Fruit fly (Drosophila melanogaster) whole organism, embryonic: ENCODE results near the gene CG16779.

Source experiments
- Abd-B ChIP-seq: fragments of 200-800 bp; sonication (Bioruptor generic); optimal IDR thresholded peaks from 2 replicates; lab custom pipeline; 2018; ENCODE audit warnings: missing biosample characterization, mild to moderate bottlenecking, missing genetic modification characterization, moderate library complexity
- CG10209 ChIP-seq: fragments of 200-800 bp; sonication (Bioruptor generic); optimal IDR thresholded peaks from 3 replicates; lab custom pipeline; 2017; ENCODE audit warnings: missing biosample characterization, mild to moderate bottlenecking, missing genetic modification characterization, missing genetic modification reagents
- CG11085 ChIP-seq: fragments of 200-800 bp; sonication (Bioruptor generic); IDR thresholded peaks from 2 replicates; pipeline ENCODE4 v1.3.6; 2022; ENCODE audit warnings: missing biosample characterization, missing genetic modification characterization
- CG11695 ChIP-seq: fragments of 200-800 bp; sonication (Bioruptor generic); IDR thresholded peaks from 3 replicates; pipeline ENCODE4 v1.3.6; 2022; ENCODE audit warnings: missing biosample characterization, missing genetic modification characterization
- CG11723 ChIP-seq: fragments of 200-800 bp; sonication (Bioruptor generic); optimal IDR thresholded peaks from 2 replicates; lab custom pipeline; 2017; ENCODE audit warnings: missing biosample characterization, mild to moderate bottlenecking, missing genetic modification characterization
- CG12391 ChIP-seq: fragments of 200-800 bp; sonication (Bioruptor generic); optimal IDR thresholded peaks from 3 replicates; lab custom pipeline; 2018; ENCODE audit warnings: missing biosample characterization, mild to moderate bottlenecking, missing genetic modification characterization, moderate library complexity
- CG13775 ChIP-seq: fragments of 200-800 bp; sonication (Bioruptor generic); optimal IDR thresholded peaks from 3 replicates; lab custom pipeline; 2017; ENCODE audit warnings: missing biosample characterization, mild to moderate bottlenecking, missing genetic modification characterization
- CG1529 ChIP-seq: fragments of 200-800 bp; sonication (Bioruptor generic); optimal IDR thresholded peaks from 3 replicates; lab custom pipeline; 2018; ENCODE audit warnings: missing biosample characterization, missing genetic modification characterization
- CG15479 ChIP-seq: fragments of 200-800 bp; sonication (Bioruptor generic); optimal IDR thresholded peaks from 3 replicates; lab custom pipeline; 2019; ENCODE audit warnings: missing biosample characterization, mild to moderate bottlenecking, missing genetic modification characterization, moderate library complexity
- CG15696 ChIP-seq: fragments of 200-800 bp; sonication (Bioruptor generic); optimal IDR thresholded peaks from 2 replicates; lab custom pipeline; 2019; ENCODE audit warnings: missing biosample characterization, mild to moderate bottlenecking, missing genetic modification characterization, moderate library complexity
- CG16779 ChIP-seq: fragments of 200-800 bp; sonication (Bioruptor generic); IDR thresholded peaks from 2 replicates; pipeline ENCODE4 v1.3.6; 2022; ENCODE audit warnings: missing biosample characterization, missing genetic modification characterization
- CG17568 ChIP-seq: fragments of 200-800 bp; sonication (Bioruptor generic); optimal IDR thresholded peaks from 2 replicates; lab custom pipeline; 2018; ENCODE audit warnings: missing biosample characterization, mild to moderate bottlenecking, missing genetic modification characterization, moderate library complexity
- CG1792 ChIP-seq: fragments of 200-800 bp; sonication (Bioruptor generic); optimal IDR thresholded peaks from 2 replicates; lab custom pipeline; 2016; ENCODE audit warnings: missing biosample characterization, missing genetic modification characterization
- CG2129 ChIP-seq: fragments of 200-800 bp; sonication (Bioruptor generic); IDR thresholded peaks from 2 replicates; pipeline ENCODE4 v1.3.6; 2022; ENCODE audit warnings: missing biosample characterization, missing genetic modification characterization; ENCODE audit not compliant: partially characterized antibody
- CG30403 ChIP-seq: fragments of 200-800 bp; sonication (Bioruptor generic); optimal IDR thresholded peaks from 3 replicates; lab custom pipeline; 2016; ENCODE audit warnings: missing biosample characterization, missing genetic modification characterization
- CG3065 ChIP-seq: fragments of 200-800 bp; sonication (Bioruptor generic); optimal IDR thresholded peaks from 2 replicates; lab custom pipeline; 2016; ENCODE audit warnings: missing biosample characterization, missing genetic modification characterization
- CG31224 ChIP-seq: fragments of 200-800 bp; sonication (Bioruptor generic); IDR thresholded peaks from 2 replicates; pipeline ENCODE4 v1.3.6; 2022; ENCODE audit warnings: missing biosample characterization, missing genetic modification characterization
- CG3847 ChIP-seq: fragments of 200-800 bp; sonication (Bioruptor generic); IDR thresholded peaks from 2 replicates; pipeline ENCODE4 v1.3.6; 2022; ENCODE audit warnings: missing biosample characterization, missing genetic modification characterization
- CG8359 ChIP-seq: fragments of 200-800 bp; sonication (Bioruptor generic); optimal IDR thresholded peaks from 2 replicates; lab custom pipeline; 2017; ENCODE audit warnings: missing biosample characterization, mild to moderate bottlenecking, missing genetic modification characterization, borderline replicate concordance
- CG9876 ChIP-seq: fragments of 200-800 bp; sonication (Bioruptor generic); optimal IDR thresholded peaks from 2 replicates; lab custom pipeline; 2016; ENCODE audit warnings: missing biosample characterization, missing genetic modification characterization
- Dad ChIP-seq: fragments of 200-800 bp; sonication (Bioruptor generic); optimal IDR thresholded peaks from 3 replicates; lab custom pipeline; 2016; ENCODE audit warnings: missing biosample characterization, missing genetic modification characterization
- Doc3 ChIP-seq: fragments of 200-800 bp; sonication (Bioruptor generic); IDR thresholded peaks from 3 replicates; pipeline ENCODE4 v1.3.6; 2022; ENCODE audit warnings: missing biosample characterization, missing genetic modification characterization; ENCODE audit not compliant: partially characterized antibody
- Eip74EF ChIP-seq, 2 experiments: fragments of 200-800 bp in 1 of 2; fragments of >200 bp in 1 of 2; sonication (Bioruptor generic) in 1 of 2; optimal IDR thresholded peaks; 2 replicates each; lab custom pipeline; 2017 to 2019; ENCODE audit warnings: missing biosample characterization in 2 of 2, missing genetic modification characterization in 2 of 2, mild to moderate bottlenecking in 1 of 2, moderate library complexity in 1 of 2
- Fer2 ChIP-seq: fragments of 200-800 bp; sonication (Bioruptor generic); optimal IDR thresholded peaks from 2 replicates; lab custom pipeline; 2018; ENCODE audit warnings: missing biosample characterization, mild to moderate bottlenecking, missing genetic modification characterization, moderate library complexity
- MBD-R2 ChIP-seq: fragments of 200-800 bp; sonication (Bioruptor generic); IDR thresholded peaks from 2 replicates; pipeline ENCODE4 v1.3.6; 2022; ENCODE audit warnings: missing biosample characterization, missing genetic modification characterization
- MTF-1 ChIP-seq: fragments of 200-800 bp; sonication (Bioruptor generic); optimal IDR thresholded peaks from 2 replicates; lab custom pipeline; 2018; ENCODE audit warnings: missing biosample characterization, mild to moderate bottlenecking, missing genetic modification characterization, borderline replicate concordance
- Poxn ChIP-seq: fragments of 200-800 bp; sonication (Bioruptor generic); IDR thresholded peaks from 2 replicates; pipeline ENCODE4 v1.3.6; 2022; ENCODE audit warnings: missing biosample characterization, missing genetic modification characterization
- ase ChIP-seq: fragments of 200-800 bp; sonication (Bioruptor generic); IDR thresholded peaks from 3 replicates; pipeline ENCODE4 v1.3.6; 2022; ENCODE audit warnings: missing biosample characterization, missing genetic modification characterization
- bcd ChIP-seq: fragments of 200-800 bp; sonication (Bioruptor generic); optimal IDR thresholded peaks from 2 replicates; lab custom pipeline; 2017; ENCODE audit warnings: missing biosample characterization, mild to moderate bottlenecking, missing genetic modification characterization
- bsh ChIP-seq, 2 experiments: fragments of 200-800 bp; sonication (Bioruptor generic); optimal IDR thresholded peaks; 2 replicates each; lab custom pipeline; 2017 to 2018; ENCODE audit warnings: mild to moderate bottlenecking in 2 of 2, missing biosample characterization in 2 of 2, missing genetic modification characterization in 2 of 2, moderate library complexity in 1 of 2
- chm ChIP-seq: fragments of 200-800 bp; sonication (Bioruptor generic); IDR thresholded peaks from 2 replicates; pipeline ENCODE4 v1.3.6; 2022; ENCODE audit warnings: missing biosample characterization, missing genetic modification characterization
- exex ChIP-seq: fragments of 200-800 bp; sonication (Bioruptor generic); optimal IDR thresholded peaks from 4 replicates; lab custom pipeline; 2018; ENCODE audit warnings: missing biosample characterization, mild to moderate bottlenecking, missing genetic modification characterization, moderate library complexity
- fd3F ChIP-seq: fragments of 200-800 bp; sonication (Bioruptor generic); optimal IDR thresholded peaks from 2 replicates; lab custom pipeline; 2018; ENCODE audit warnings: missing biosample characterization, mild to moderate bottlenecking, missing genetic modification characterization, moderate library complexity
- grn ChIP-seq: fragments of 200-800 bp; sonication (Bioruptor generic); optimal IDR thresholded peaks from 3 replicates; lab custom pipeline; 2017; ENCODE audit warnings: missing biosample characterization, missing genetic modification characterization
- gsb-n ChIP-seq: fragments of 200-800 bp; sonication (Bioruptor generic); optimal IDR thresholded peaks from 3 replicates; lab custom pipeline; 2018; ENCODE audit warnings: missing biosample characterization, mild to moderate bottlenecking, missing genetic modification characterization
- her ChIP-seq: fragments of 200-800 bp; sonication (Bioruptor generic); optimal IDR thresholded peaks from 2 replicates; lab custom pipeline; 2016; ENCODE audit warnings: missing biosample characterization, missing genetic modification characterization
- insv ChIP-seq, 2 experiments: fragments of 200-800 bp; sonication (Bioruptor generic); optimal IDR thresholded peaks; 3 replicates each; lab custom pipeline; 2016 to 2018; ENCODE audit warnings: missing biosample characterization in 2 of 2, missing genetic modification characterization in 2 of 2
- jumu ChIP-seq: fragments of 200-800 bp; sonication (Bioruptor generic); optimal IDR thresholded peaks from 3 replicates; lab custom pipeline; 2016; ENCODE audit warnings: missing biosample characterization, missing genetic modification characterization
- knrl ChIP-seq: fragments of 200-800 bp; sonication (Bioruptor generic); IDR thresholded peaks from 3 replicates; pipeline ENCODE4 v1.3.6; 2022; ENCODE audit warnings: missing biosample characterization, missing genetic modification characterization; ENCODE audit not compliant: partially characterized antibody
- onecut ChIP-seq: fragments of 200-800 bp; sonication (Bioruptor generic); IDR thresholded peaks from 2 replicates; pipeline ENCODE4 v1.3.6; 2022; ENCODE audit warnings: missing biosample characterization, missing genetic modification characterization
- pzg ChIP-seq: fragments of 200-800 bp; sonication (Bioruptor generic); optimal IDR thresholded peaks from 3 replicates; lab custom pipeline; 2018; ENCODE audit warnings: missing biosample characterization, mild to moderate bottlenecking, missing genetic modification characterization, moderate library complexity
- sna ChIP-seq: fragments of 200-800 bp; sonication (Bioruptor generic); IDR thresholded peaks from 2 replicates; pipeline ENCODE4 v1.3.6; 2022; ENCODE audit warnings: missing biosample characterization, missing genetic modification characterization; ENCODE audit not compliant: partially characterized antibody
- sug ChIP-seq: fragments of 200-800 bp; optimal IDR thresholded peaks from 2 replicates; lab custom pipeline; 2019; ENCODE audit warnings: missing biosample characterization, mild to moderate bottlenecking, missing genetic modification characterization, moderate library complexity
- vfl ChIP-seq: fragments of 200-800 bp; sonication (Bioruptor generic); optimal IDR thresholded peaks from 2 replicates; lab custom pipeline; 2016; ENCODE audit warnings: missing biosample characterization, missing genetic modification characterization
- zen ChIP-seq: fragments of 200-800 bp; sonication (Bioruptor generic); optimal IDR thresholded peaks from 3 replicates; lab custom pipeline; 2018; ENCODE audit warnings: missing biosample characterization, mild to moderate bottlenecking, missing genetic modification characterization, moderate library complexity
- zen2 ChIP-seq: fragments of 200-800 bp; sonication (Bioruptor generic); IDR thresholded peaks from 3 replicates; pipeline ENCODE4 v1.3.6; 2022; ENCODE audit warnings: missing biosample characterization, missing genetic modification characterization; ENCODE audit not compliant: partially characterized antibody

The CG16779 gene

DNA sequence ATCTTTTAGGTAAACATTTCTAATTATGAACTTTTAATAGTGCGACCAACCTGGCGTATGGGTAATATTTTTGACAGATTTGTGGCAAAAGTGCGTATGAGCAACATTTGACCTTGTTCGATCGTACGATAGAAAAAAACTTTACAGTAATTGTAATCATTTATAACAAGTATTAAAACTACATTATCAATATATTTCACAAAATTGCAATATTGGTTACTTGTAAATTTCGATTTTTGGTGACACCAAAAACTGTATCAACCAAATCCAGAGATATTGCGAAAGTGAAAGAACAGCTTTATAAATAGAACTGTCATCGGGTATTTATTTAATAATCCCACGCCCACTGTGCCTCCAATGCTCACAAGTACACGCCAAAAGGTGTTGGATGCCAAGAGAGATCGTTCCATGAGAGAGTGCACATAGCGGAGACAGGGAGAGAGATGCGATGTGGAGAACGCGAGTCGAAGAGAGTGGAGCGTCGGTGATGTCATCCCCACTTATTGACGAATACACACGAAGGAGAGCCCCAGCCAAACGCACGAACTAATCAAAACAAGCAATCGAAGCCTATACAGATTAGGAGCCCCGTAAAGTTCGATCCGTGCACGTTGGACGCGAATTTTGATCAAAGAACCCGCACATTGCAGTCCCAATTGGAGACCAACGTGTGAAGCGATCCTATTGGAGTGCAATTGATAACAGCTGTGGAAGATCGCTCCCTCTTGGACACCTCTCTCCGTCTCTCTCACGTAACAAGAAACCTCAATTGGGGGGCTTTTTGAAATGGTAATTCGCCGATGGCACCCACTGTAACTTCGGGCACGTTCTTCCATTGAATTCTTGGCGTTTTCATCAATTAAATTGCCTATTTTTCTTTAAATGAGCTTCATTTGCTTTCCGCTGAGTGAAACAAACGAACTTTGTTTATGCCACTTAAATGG, 40.0 kb upstream of the CG16779 start (continued):
- TF ChIP-seq Abd-B (GFP tag; lab: Kevin White, UChicago) (peak; percentile 94), CG3847 (GFP tag; lab: Robert Waterston, UW) (peak; percentile 90), MTF-1 (GFP tag; lab: Kevin White, UChicago) (peak; percentile 57), CG11723 (peak; percentile 96), fd3F (peak; percentile 94), zen2 (GFP tag; lab: Robert Waterston, UW) (no peak; the same call in 2 of the 3 replicates), ase (GFP tag; lab: Robert Waterston, UW) (peak; percentile 79; the same call in 2 of the 3 replicates), bcd (peak; percentile 97), Doc3 (0 out of 3 replicates have a peak, but pooled peaks have one; percentile 19), Eip74EF (GFP tag; optimal IDR thresholded peaks at IDR 0.05; lab: Kevin White, UChicago) (peak in 1 of 2 experiments; percentile 98), Dad (GFP tag; lab: Kevin White, UChicago) (peak; percentile 92), CG2129 (no peak), onecut (GFP tag; lab: Robert Waterston, UW) (peak; percentile 80), pzg (peak; percentile 17), insv (GFP tag; optimal IDR thresholded peaks at IDR 0.05; lab: Kevin White, UChicago) (peak; percentile 40 to 78), grn (GFP tag; lab: Kevin White, UChicago) (peak; percentile 38), CG15479 (GFP tag; lab: Kevin White, UChicago) (peak; percentile 28), CG15696 (tag; lab: Kevin White, UChicago) (peak; percentile 71), zen (tag; lab: Kevin White, UChicago) (peak; percentile 72), bsh (GFP tag; optimal IDR thresholded peaks at IDR 0.05; lab: Kevin White, UChicago) (peak; percentile 83 to 96), Poxn (GFP tag; lab: Robert Waterston, UW) (peak; percentile 75), Fer2 (peak; percentile 85), CG10209 (GFP tag; lab: Kevin White, UChicago) (peak; percentile 97), her (peak; percentile 81), sug (tag; lab: Kevin White, UChicago) (peak; percentile 93), CG9876 (GFP tag; lab: Kevin White, UChicago) (peak; percentile 67), gsb-n (tag; lab: Kevin White, UChicago) (peak; percentile 91), CG1792 (peak; percentile 86), CG8359 (GFP tag; lab: Kevin White, UChicago) (peak; percentile 87), knrl (GFP tag; lab: Robert Waterston, UW) (peak; percentile 55; the same call in 2 of the 3 replicates), MBD-R2 (peak; percentile 73), exex (tag; lab: Kevin White, UChicago) (peak; percentile 44), jumu (GFP tag; lab: Kevin White, UChicago) (peak; percentile 94), sna (GFP tag; lab: Robert Waterston, UW) (no peak), CG11695 (peak; percentile 94), CG3065 (GFP tag; lab: Kevin White, UChicago) (peak; percentile 67), CG1529 (GFP tag; lab: Kevin White, UChicago) (peak; percentile 96), CG30403 (GFP tag; lab: Kevin White, UChicago) (peak; percentile 99), vfl (GFP tag; lab: Kevin White, UChicago) (peak; percentile 94), chm (GFP tag; lab: Robert Waterston, UW) (peak; percentile 58; the same call in 1 of the 2 replicates), CG11085 (peak; percentile 80), CG12391 (tag; lab: Kevin White, UChicago) (peak; percentile 94), CG31224 (peak; percentile 81; the same call in 1 of the 2 replicates), CG13775 (GFP tag; lab: Kevin White, UChicago) (peak; percentile 97), CG16779 (GFP tag; lab: Robert Waterston, UW) (peak; percentile 67; the same call in 1 of the 2 replicates), CG17568 (peak; percentile 87)
